Worm (Caenorhabditis elegans) whole organism, young adult: ENCODE data around the gene ZK550.2.

Experiments
- B0035.1 ChIP-seq: sonication (generic microtip); optimal IDR thresholded peaks from 2 replicates; lab custom pipeline; 2016; ENCODE audit warnings: missing genetic modification characterization, mild to moderate bottlenecking, missing compliant biosample characterization, missing genotype, missing genetic modification reagents
- F57C9.4 ChIP-seq: sonication (generic microtip); optimal IDR thresholded peaks from 2 replicates; lab custom pipeline; 2017; ENCODE audit warnings: mild to moderate bottlenecking, missing genetic modification characterization, missing compliant biosample characterization
- K11D2.4 ChIP-seq: fragments of 200-800 bp; sonication (Bioruptor generic); IDR thresholded peaks from 2 replicates; pipeline ENCODE4 v1.3.6; 2022; ENCODE audit warnings: missing genetic modification reagents, missing genetic modification characterization, missing compliant biosample characterization
- T26A5.8 ChIP-seq: sonication (generic microtip); optimal IDR thresholded peaks from 2 replicates; lab custom pipeline; 2016; ENCODE audit warnings: missing genetic modification characterization, missing compliant biosample characterization
- Y95B8A.8 ChIP-seq: fragments of 200-800 bp; sonication (Bioruptor generic); IDR thresholded peaks from 2 replicates; pipeline ENCODE4 v1.3.6; 2022; ENCODE audit warnings: missing genetic modification reagents, missing genetic modification characterization, missing compliant biosample characterization
- akir-1 ChIP-seq: fragments of 200-800 bp; sonication (Bioruptor generic); optimal IDR thresholded peaks from 2 replicates; lab custom pipeline; 2018; ENCODE audit warnings: mild to moderate bottlenecking, missing genetic modification characterization, moderate library complexity, missing compliant biosample characterization
- aptf-2 ChIP-seq: fragments of 200-800 bp; sonication (Bioruptor generic); conservative IDR thresholded peaks from 2 replicates; pipeline ENCODE4 v1.3.6; 2022; ENCODE audit warnings: missing genetic modification reagents, missing genetic modification characterization, missing compliant biosample characterization
- aptf-3 ChIP-seq: fragments of 200-800 bp; sonication (Bioruptor generic); IDR thresholded peaks from 2 replicates; pipeline ENCODE4 v1.3.6; 2022; ENCODE audit warnings: missing genetic modification characterization, missing compliant biosample characterization
- athp-1 ChIP-seq: sonication (generic microtip); optimal IDR thresholded peaks from 2 replicates; lab custom pipeline; 2017; ENCODE audit warnings: mild to moderate bottlenecking, missing genetic modification characterization, missing compliant biosample characterization
- attf-3 ChIP-seq: fragments of 200-800 bp; sonication (Bioruptor generic); conservative IDR thresholded peaks from 2 replicates; pipeline ENCODE4 v1.3.6; 2022; ENCODE audit warnings: missing genetic modification reagents, missing genetic modification characterization, missing compliant biosample characterization
- attf-5 ChIP-seq: fragments of 200-800 bp; sonication (Bioruptor generic); optimal IDR thresholded peaks from 2 replicates; lab custom pipeline; 2018; ENCODE audit warnings: mild to moderate bottlenecking, missing genetic modification characterization, missing compliant biosample characterization
- attf-6 ChIP-seq: fragments of 200-800 bp; sonication (Bioruptor generic); IDR thresholded peaks from 2 replicates; pipeline ENCODE4 v1.3.6; 2022; ENCODE audit warnings: missing genetic modification reagents, missing genetic modification characterization, missing compliant biosample characterization
- bed-1 ChIP-seq: fragments of 200-800 bp; sonication (Bioruptor generic); IDR thresholded peaks from 2 replicates; pipeline ENCODE4 v1.3.6; 2022; ENCODE audit warnings: missing genetic modification reagents, missing genetic modification characterization, missing compliant biosample characterization
- cebp-1 ChIP-seq, 2 experiments: fragments of 200-800 bp in 1 of 2; sonication (Bioruptor generic) in 1 of 2; sonication (generic microtip) in 1 of 2; IDR thresholded peaks in 1 of 2; optimal IDR thresholded peaks in 1 of 2; 2 replicates each; pipeline versions ENCODE4 v1.3.6 to Lab custom; 2017 to 2022; ENCODE audit warnings: missing compliant biosample characterization in 2 of 2, missing genetic modification characterization in 2 of 2, mild to moderate bottlenecking in 1 of 2, missing genetic modification reagents in 1 of 2, moderate library complexity in 1 of 2
- ceh-27 ChIP-seq: fragments of 200-800 bp; sonication (Bioruptor generic); optimal IDR thresholded peaks from 2 replicates; lab custom pipeline; 2018; ENCODE audit warnings: mild to moderate bottlenecking, missing genetic modification characterization, moderate library complexity, missing compliant biosample characterization
- ceh-58 ChIP-seq: fragments of 200-800 bp; sonication (Bioruptor generic); IDR thresholded peaks from 2 replicates; pipeline ENCODE4 v1.3.6; 2022; ENCODE audit warnings: missing genetic modification characterization, missing compliant biosample characterization
- chd-7 ChIP-seq: sonication (generic microtip); optimal IDR thresholded peaks from 2 replicates; lab custom pipeline; 2016; ENCODE audit warnings: mild to moderate bottlenecking, missing genetic modification characterization, moderate library complexity, missing compliant biosample characterization
- egl-44 ChIP-seq: fragments of 200-800 bp; sonication (Bioruptor generic); IDR thresholded peaks from 2 replicates; pipeline ENCODE4 v1.3.6; 2022; ENCODE audit warnings: missing genetic modification reagents, missing genetic modification characterization, missing compliant biosample characterization
- egrh-3 ChIP-seq: fragments of 200-800 bp; sonication (Bioruptor generic); IDR thresholded peaks from 2 replicates; pipeline ENCODE4 v1.3.6; 2022; ENCODE audit warnings: missing genetic modification reagents, missing genetic modification characterization, missing compliant biosample characterization
- ekl-4 ChIP-seq: fragments of 200-800 bp; sonication (Bioruptor generic); IDR thresholded peaks from 2 replicates; pipeline ENCODE4 v1.3.6; 2022; ENCODE audit warnings: missing genetic modification reagents, missing genetic modification characterization, missing compliant biosample characterization
- gei-17 ChIP-seq: fragments of 200-800 bp; sonication (Bioruptor generic); optimal IDR thresholded peaks from 2 replicates; lab custom pipeline; 2018; ENCODE audit warnings: mild to moderate bottlenecking, missing genetic modification characterization, missing compliant biosample characterization
- hlh-26 ChIP-seq: fragments of 200-800 bp; sonication (Bioruptor generic); conservative IDR thresholded peaks from 2 replicates; pipeline ENCODE4 v1.3.6; 2022; ENCODE audit warnings: missing genetic modification reagents, missing genetic modification characterization, missing compliant biosample characterization
- hmg-1.2 ChIP-seq: fragments of 200-800 bp; sonication (Bioruptor generic); IDR thresholded peaks from 2 replicates; pipeline ENCODE4 v1.3.6; 2022; ENCODE audit warnings: missing genetic modification reagents, missing genetic modification characterization, missing compliant biosample characterization
- hrde-1 ChIP-seq: sonication (generic microtip); optimal IDR thresholded peaks from 2 replicates; lab custom pipeline; 2016; ENCODE audit warnings: missing genetic modification characterization, mild to moderate bottlenecking, missing compliant biosample characterization, moderate library complexity, missing genotype, missing genetic modification reagents, borderline replicate concordance
- let-607 ChIP-seq, 2 experiments: fragments of 200-800 bp in 1 of 2; sonication (Bioruptor generic) in 1 of 2; sonication (generic microtip) in 1 of 2; optimal IDR thresholded peaks; 2 replicates each; lab custom pipeline; 2016 to 2018; ENCODE audit warnings: mild to moderate bottlenecking in 2 of 2, missing compliant biosample characterization in 2 of 2, missing genetic modification characterization in 2 of 2, moderate library complexity in 2 of 2, missing genotype in 1 of 2
- lin-40 ChIP-seq: sonication (generic microtip); optimal IDR thresholded peaks from 2 replicates; lab custom pipeline; 2016; ENCODE audit warnings: missing genetic modification characterization, mild to moderate bottlenecking, missing compliant biosample characterization, missing genotype, missing genetic modification reagents
- lin-54 ChIP-seq: fragments of 200-800 bp; sonication (Bioruptor generic); optimal IDR thresholded peaks from 2 replicates; lab custom pipeline; 2018; ENCODE audit warnings: mild to moderate bottlenecking, missing genetic modification characterization, missing compliant biosample characterization
- madf-10 ChIP-seq: sonication (generic microtip); optimal IDR thresholded peaks from 2 replicates; lab custom pipeline; 2016; ENCODE audit warnings: mild to moderate bottlenecking, missing genetic modification characterization, missing compliant biosample characterization
- mcd-1 ChIP-seq: fragments of 200-800 bp; sonication (Bioruptor generic); IDR thresholded peaks from 2 replicates; pipeline ENCODE4 v1.3.6; 2022; ENCODE audit warnings: missing genetic modification reagents, missing genetic modification characterization, missing compliant biosample characterization
- mxl-1 ChIP-seq: sonication (generic microtip); optimal IDR thresholded peaks from 2 replicates; lab custom pipeline; 2016; ENCODE audit warnings: missing genetic modification characterization, missing compliant biosample characterization
- nfyb-1 ChIP-seq: fragments of 200-800 bp; sonication (Bioruptor generic); IDR thresholded peaks from 2 replicates; pipeline ENCODE4 v1.3.6; 2022; ENCODE audit warnings: missing genetic modification reagents, missing genetic modification characterization, missing compliant biosample characterization
- nhr-27 ChIP-seq: fragments of 200-800 bp; sonication (Bioruptor generic); optimal IDR thresholded peaks from 2 replicates; lab custom pipeline; 2018; ENCODE audit warnings: mild to moderate bottlenecking, missing genetic modification characterization, moderate library complexity, missing compliant biosample characterization
- nhr-90 ChIP-seq: sonication (generic microtip); optimal IDR thresholded peaks from 2 replicates; lab custom pipeline; 2016; ENCODE audit warnings: missing genotype, mild to moderate bottlenecking, missing genetic modification characterization, missing compliant biosample characterization
- rcor-1 ChIP-seq: fragments of 200-800 bp; sonication (Bioruptor generic); IDR thresholded peaks from 2 replicates; pipeline ENCODE4 v1.3.6; 2022; ENCODE audit warnings: missing genetic modification reagents, missing genetic modification characterization, missing compliant biosample characterization
- snpc-1.1 ChIP-seq: sonication (generic microtip); optimal IDR thresholded peaks from 2 replicates; lab custom pipeline; 2017; ENCODE audit warnings: missing genetic modification characterization, mild to moderate bottlenecking, missing compliant biosample characterization, antibody characterized with exemption, moderate library complexity, missing genotype, missing genetic modification reagents; ENCODE audit not compliant: insufficient read depth
- snpc-1.3 ChIP-seq: sonication (generic microtip); optimal IDR thresholded peaks from 2 replicates; lab custom pipeline; 2017; ENCODE audit warnings: missing genetic modification characterization, mild to moderate bottlenecking, missing compliant biosample characterization, antibody characterized with exemption, moderate library complexity, missing genotype, missing genetic modification reagents; ENCODE audit not compliant: insufficient read depth
- snpc-4 ChIP-seq, 5 experiments: fragments of 150-350 bp in 1 of 5; sonication (generic microtip) in 4 of 5; optimal IDR thresholded peaks; 2 replicates each; lab custom pipeline; 2014 to 2018; ENCODE audit warnings: missing genetic modification characterization in 5 of 5, missing biosample characterization in 3 of 5, antibody characterized with exemption in 2 of 5, mild to moderate bottlenecking in 2 of 5, missing compliant biosample characterization in 2 of 5, missing genotype in 2 of 5, moderate library complexity in 2 of 5, missing genetic modification reagents in 1 of 5
- tbp1 ChIP-seq: fragments of 200-800 bp; sonication (Bioruptor generic); optimal IDR thresholded peaks from 2 replicates; lab custom pipeline; 2018; ENCODE audit warnings: mild to moderate bottlenecking, missing genetic modification characterization, missing compliant biosample characterization
- unc-130 ChIP-seq: sonication (generic microtip); optimal IDR thresholded peaks from 2 replicates; lab custom pipeline; 2016; ENCODE audit warnings: missing genetic modification reagents, missing genetic modification characterization, missing compliant biosample characterization
- xnd-1 ChIP-seq: sonication (generic microtip); optimal IDR thresholded peaks from 2 replicates; lab custom pipeline; 2016; ENCODE audit warnings: missing genotype, missing genetic modification reagents, missing genetic modification characterization, missing compliant biosample characterization
- zim-3 ChIP-seq: sonication (generic microtip); optimal IDR thresholded peaks from 2 replicates; lab custom pipeline; 2017; ENCODE audit warnings: mild to moderate bottlenecking, missing genetic modification characterization, moderate library complexity, missing compliant biosample characterization
- ztf-6 ChIP-seq: fragments of 200-800 bp; sonication (Bioruptor generic); IDR thresholded peaks from 2 replicates; pipeline ENCODE4 v1.3.6; 2022; ENCODE audit warnings: missing genetic modification reagents, missing genetic modification characterization, missing compliant biosample characterization

Gene ZK550.2

ce11 chrIV:17268628-17269027 is 23.2 kb downstream of the ZK550.2 start (continued):
- TF ChIP-seq hmg-1.2 (GFP tag; lab: Robert Waterston, UW) (peak; percentile 68; the same call in 1 of the 2 replicates), snpc-1.3 (no peak), attf-5 (GFP tag; lab: Kevin White, UChicago) (no peak), snpc-4 (GFP tag; optimal IDR thresholded peaks at IDR 0.05; lab: Kevin White, UChicago) (no peak), snpc-4 (tag; optimal IDR thresholded peaks at IDR 0.05; lab: Kevin White, UChicago) (peak in 1 of 4 experiments; percentile 37), gei-17 (GFP tag; lab: Kevin White, UChicago) (no peak), hrde-1 (tag; lab: Kevin White, UChicago) (no peak), chd-7 (tag; lab: Kevin White, UChicago) (no peak), nhr-27 (no peak), xnd-1 (tag; lab: Kevin White, UChicago) (no peak), let-607 (tag; optimal IDR thresholded peaks at IDR 0.05; lab: Kevin White, UChicago) (no peak), lin-54 (GFP tag; lab: Kevin White, UChicago) (no peak), T26A5.8 (tag; lab: Kevin White, UChicago) (no peak), ekl-4 (GFP tag; lab: Robert Waterston, UW) (no peak), aptf-2 (GFP tag; lab: Robert Waterston, UW) (no peak), zim-3 (tag; lab: Kevin White, UChicago) (no peak), attf-3 (no peak), aptf-3 (GFP tag; lab: Robert Waterston, UW) (no peak), mcd-1 (GFP tag; lab: Robert Waterston, UW) (peak; percentile 33; the same call in 1 of the 2 replicates), egrh-3 (GFP tag; lab: Robert Waterston, UW) (no peak), ceh-27 (GFP tag; lab: Kevin White, UChicago) (no peak), rcor-1 (GFP tag; lab: Robert Waterston, UW) (peak; percentile 30; the same call in 1 of the 2 replicates), attf-6 (GFP tag; lab: Robert Waterston, UW) (no peak)
- TF ChIP-seq, all 124 proteins: peak for 10

DNA sequence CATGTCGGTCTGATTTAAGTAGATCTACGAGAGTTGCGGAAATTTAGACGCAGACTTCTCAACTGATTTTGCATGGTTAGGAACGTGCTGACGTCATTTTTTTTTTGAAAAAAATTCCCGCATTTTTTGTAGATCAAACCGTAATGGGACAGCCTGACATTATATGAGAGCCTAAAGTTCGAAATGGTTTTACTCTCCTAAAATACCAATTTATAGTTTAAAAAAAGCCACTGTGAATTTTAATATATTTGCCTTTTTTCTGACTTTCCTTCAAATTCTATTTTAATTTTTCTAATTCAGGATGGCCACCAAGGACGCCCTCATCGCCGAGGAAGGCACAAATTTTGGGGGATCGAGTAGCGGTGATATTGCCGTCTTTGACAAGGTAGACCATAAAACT is 23.7 kb downstream of the ZK550.2 start, which contains the start of gene atgp-1:
TSS of gene atgp-1 (plus strand) at position 301 of the 400 bp plus-strand sequence.
- TF ChIP-seq athp-1 (tag; lab: Kevin White, UChicago) (no peak), B0035.1 (tag; lab: Kevin White, UChicago) (no peak), rcor-1 (GFP tag; lab: Robert Waterston, UW) (no peak), egrh-3 (GFP tag; lab: Robert Waterston, UW) (no peak), hlh-26 (GFP tag; lab: Robert Waterston, UW) (no peak), nhr-90 (no peak), snpc-1.1 (no peak), nfyb-1 (no peak), egl-44 (no peak), tbp1 (no peak), akir-1 (no peak)

DNA sequence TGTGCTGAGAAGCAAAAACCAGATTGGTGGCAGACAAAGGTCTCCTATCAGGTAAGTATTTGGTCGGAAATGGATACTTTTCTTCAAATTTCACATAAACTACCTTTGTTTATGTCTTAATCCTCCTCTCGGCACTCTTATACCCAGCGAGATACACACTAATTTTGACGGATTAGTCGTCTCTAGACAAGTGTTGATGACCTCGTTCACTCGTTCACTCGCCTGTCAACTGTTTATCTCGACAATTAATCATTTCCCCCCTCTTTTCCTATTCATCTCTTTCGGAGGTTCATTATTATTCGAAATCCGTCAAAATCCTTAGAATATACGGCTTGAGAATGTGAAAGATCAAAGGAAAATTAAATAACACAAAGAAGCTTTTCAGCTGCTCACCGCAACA is 24.3 kb downstream of the ZK550.2 start:
- TF ChIP-seq lin-40 (tag; lab: Kevin White, UChicago) (no peak), ceh-58 (GFP tag; lab: Robert Waterston, UW) (no peak), Y95B8A.8 (GFP tag; lab: Robert Waterston, UW) (no peak), madf-10 (tag; lab: Kevin White, UChicago) (no peak), F57C9.4 (no peak), cebp-1 (GFP tag; IDR thresholded peaks at IDR 0.05; lab: Robert Waterston, UW) (no peak), cebp-1 (tag; optimal IDR thresholded peaks at IDR 0.05; lab: Kevin White, UChicago) (no peak), gei-17 (GFP tag; lab: Kevin White, UChicago) (no peak), unc-130 (GFP tag; lab: Kevin White, UChicago) (no peak), attf-3 (no peak), bed-1 (GFP tag; lab: Robert Waterston, UW) (no peak), ztf-6 (no peak), mxl-1 (tag; lab: Kevin White, UChicago) (no peak), hrde-1 (tag; lab: Kevin White, UChicago) (no peak), attf-6 (GFP tag; lab: Robert Waterston, UW) (no peak), K11D2.4 (GFP tag; lab: Robert Waterston, UW) (no peak), ceh-27 (GFP tag; lab: Kevin White, UChicago) (no peak)
